Worm (Caenorhabditis elegans): Measurements from ENCODE around the gene F13H8.1.
A peak's percentile ranks its signal among the peaks of the same experiment; 100 is the strongest.

F13H8.1 gene

ce11 chrII:6283074-6283473, at the start of gene F13H8.1:
TSS of gene F13H8.1 (plus strand) at chrII:6283384.
- TF ChIP-seq xnd-1 (tag; optimal IDR thresholded peaks at IDR 0.05) (no peak), snpc-1.1 (tag; optimal IDR thresholded peaks at IDR 0.05; ENCODE audit: insufficient read depth) (no peak), nhr-80 (tag; optimal IDR thresholded peaks at IDR 0.05) (peak; percentile 51), efl-1 (GFP tag; optimal IDR thresholded peaks at IDR 0.05) (no peak), Y79H2A.3 (GFP tag; conservative IDR thresholded peaks at IDR 0.05) (no peak), rpc-1 (optimal IDR thresholded peaks at IDR 0.05) (no peak), rpc-1 (tag; optimal IDR thresholded peaks at IDR 0.05) (no peak)

ce11 chrII:6235432-6236092, 47.6 kb upstream of the F13H8.1 start, which contains the start of gene T24H7.9:
TSS of gene T24H7.9 (minus strand) at chrII:6235505.
- TF ChIP-seq madf-6 (GFP tag; IDR thresholded peaks at IDR 0.05) (peak; percentile 89), F39B2.1 (GFP tag; IDR thresholded peaks at IDR 0.05) (no peak), lsl-1 (GFP tag; optimal IDR thresholded peaks at IDR 0.05) (peak; percentile 24), cebp-1 (GFP tag; IDR thresholded peaks at IDR 0.05) (no peak), cebp-1 (tag; optimal IDR thresholded peaks at IDR 0.05) (peak; percentile 29), ceh-58 (GFP tag; IDR thresholded peaks at IDR 0.05) (no peak), zim-3 (tag; optimal IDR thresholded peaks at IDR 0.05) (no peak), efl-1 (GFP tag; optimal IDR thresholded peaks at IDR 0.05) (peak; percentile 74), dpl-1 (GFP tag; optimal IDR thresholded peaks at IDR 0.05) (peak; percentile 35), F23B12.7 (tag; optimal IDR thresholded peaks at IDR 0.05; ENCODE audit: insufficient read depth) (peak; percentile 32), nfyb-1 (GFP tag; IDR thresholded peaks at IDR 0.05) (0 out of 2 replicates have a peak, but pooled peaks have one; percentile 17), nhr-80 (tag; optimal IDR thresholded peaks at IDR 0.05) (peak; percentile 68), akir-1 (GFP tag; optimal IDR thresholded peaks at IDR 0.05) (no peak), chd-7 (tag; optimal IDR thresholded peaks at IDR 0.05) (no peak), madf-8 (GFP tag; conservative IDR thresholded peaks at IDR 0.05) (peak; percentile 77), ceh-91 (GFP tag; IDR thresholded peaks at IDR 0.05) (peak; percentile 57), D2030.7 (GFP tag; IDR thresholded peaks at IDR 0.05) (peak; percentile 50; the same call in 1 of the 2 replicates), C17E4.6 (GFP tag; IDR thresholded peaks at IDR 0.05) (no peak), B0336.3 (GFP tag; IDR thresholded peaks at IDR 0.05) (0 out of 2 replicates have a peak, but pooled peaks have one; percentile 29), pbrm-1 (GFP tag; IDR thresholded peaks at IDR 0.05) (no peak), zfh-2 (GFP tag; conservative IDR thresholded peaks at IDR 0.05) (no peak), xnd-1 (tag; optimal IDR thresholded peaks at IDR 0.05) (peak; percentile 58), F10E7.11 (tag; optimal IDR thresholded peaks at IDR 0.05) (no peak), attf-5 (GFP tag; optimal IDR thresholded peaks at IDR 0.05) (peak; percentile 26), F33H1.4 (GFP tag; IDR thresholded peaks at IDR 0.05) (peak; percentile 26; the same call in 1 of the 2 replicates)

- peak; percentile 15 for TF ChIP-seq attf-5 (GFP tag; optimal IDR thresholded peaks at IDR 0.05)
- TF ChIP-seq ceh-58 (GFP tag; IDR thresholded peaks at IDR 0.05), result no peak
- peak; percentile 14 for TF ChIP-seq F23B12.7 (tag; optimal IDR thresholded peaks at IDR 0.05; ENCODE audit: insufficient read depth)
- peak; percentile 39 for TF ChIP-seq nhr-80 (tag; optimal IDR thresholded peaks at IDR 0.05)
- TF ChIP-seq C17E4.6 (GFP tag; IDR thresholded peaks at IDR 0.05), result no peak
- TF ChIP-seq egl-44 (GFP tag; IDR thresholded peaks at IDR 0.05), result no peak
- no peak for TF ChIP-seq snpc-4 (GFP tag; optimal IDR thresholded peaks at IDR 0.05)
- TF ChIP-seq snpc-4 (tag; optimal IDR thresholded peaks at IDR 0.05), result peak in 1 of 4 experiments; percentile 20
- peak; percentile 18; the same call in 1 of the 2 replicates for TF ChIP-seq hmg-1.2 (GFP tag; IDR thresholded peaks at IDR 0.05)
- TF ChIP-seq cebp-1 (GFP tag; IDR thresholded peaks at IDR 0.05), result peak; percentile 71; the same call in 1 of the 2 replicates
- peak; percentile 72 for TF ChIP-seq cebp-1 (tag; optimal IDR thresholded peaks at IDR 0.05)
Observed at ce11 chrII:6236093-6236945, 46.9 kb upstream of the F13H8.1 start.
